Worm (Caenorhabditis elegans): ENCODE data around the gene ZK418.10.

- TF ChIP-seq F22D6.2 (tag; optimal IDR thresholded peaks at IDR 0.05) (no peak), let-526 (GFP tag; IDR thresholded peaks at IDR 0.05) (no peak), ama-1 (optimal IDR thresholded peaks at IDR 0.05) (no peak), ama-1 (GFP tag; optimal IDR thresholded peaks at IDR 0.05) (no peak), pha-4 (tag; optimal IDR thresholded peaks at IDR 0.05) (no peak), nfya-2 (GFP tag; IDR thresholded peaks at IDR 0.05) (no peak), aptf-3 (GFP tag; IDR thresholded peaks at IDR 0.05) (no peak)
Observed at ce11 chrIII:7096481-7096880, 6.0 kb upstream of the ZK418.10 start.
